Fruit fly (Drosophila melanogaster) whole organism, prepupa: ENCODE results near the gene CG17078.

Source experiments
- Blimp-1 ChIP-seq: fragments of 200-800 bp; sonication (Bioruptor generic); optimal IDR thresholded peaks from 3 replicates; lab custom pipeline; 2017; ENCODE audit warnings: missing biosample characterization, missing genetic modification characterization, mild to moderate bottlenecking, moderate library complexity, missing genetic modification reagents
- CG10631 ChIP-seq: fragments of 200-800 bp; sonication (Bioruptor generic); optimal IDR thresholded peaks from 2 replicates; lab custom pipeline; 2016; ENCODE audit warnings: missing biosample characterization, missing genetic modification characterization
- CG15336 ChIP-seq: fragments of 200-800 bp; sonication (Bioruptor generic); IDR thresholded peaks from 2 replicates; pipeline ENCODE4 v1.3.6; 2022; ENCODE audit warnings: missing biosample characterization, missing genetic modification characterization
- CG1621 ChIP-seq: fragments of 200-800 bp; sonication (Bioruptor generic); optimal IDR thresholded peaks from 3 replicates; lab custom pipeline; 2018; ENCODE audit warnings: missing biosample characterization, mild to moderate bottlenecking, missing genetic modification characterization
- CG3032 ChIP-seq: fragments of 200-800 bp; optimal IDR thresholded peaks from 2 replicates; lab custom pipeline; 2019; ENCODE audit warnings: missing biosample characterization, mild to moderate bottlenecking, missing genetic modification characterization, moderate library complexity
- CG31627 ChIP-seq: fragments of 200-800 bp; sonication (Bioruptor generic); optimal IDR thresholded peaks from 3 replicates; lab custom pipeline; 2016; ENCODE audit warnings: missing biosample characterization, missing genetic modification characterization
- CG34406 ChIP-seq: fragments of 200-800 bp; sonication (Bioruptor generic); optimal IDR thresholded peaks from 3 replicates; lab custom pipeline; 2016; ENCODE audit warnings: missing biosample characterization, missing genetic modification characterization
- CG3919 ChIP-seq: fragments of 200-800 bp; sonication (Bioruptor generic); optimal IDR thresholded peaks from 3 replicates; lab custom pipeline; 2016; ENCODE audit warnings: missing biosample characterization, missing genetic modification characterization
- CG4318 ChIP-seq: fragments of 200-800 bp; sonication (Bioruptor generic); optimal IDR thresholded peaks from 3 replicates; lab custom pipeline; 2017; ENCODE audit warnings: missing biosample characterization, mild to moderate bottlenecking, missing genetic modification characterization
- CG7368 ChIP-seq: fragments of 200-800 bp; sonication (Bioruptor generic); optimal IDR thresholded peaks from 3 replicates; lab custom pipeline; 2016; ENCODE audit warnings: missing biosample characterization, missing genetic modification characterization
- CG8632 ChIP-seq: fragments of 200-800 bp; sonication (Bioruptor generic); optimal IDR thresholded peaks from 3 replicates; lab custom pipeline; 2016; ENCODE audit warnings: missing biosample characterization, missing genetic modification characterization
- CG9139 ChIP-seq: fragments of 200-800 bp; sonication (Bioruptor generic); optimal IDR thresholded peaks from 3 replicates; lab custom pipeline; 2017; ENCODE audit warnings: missing biosample characterization, mild to moderate bottlenecking, missing genetic modification characterization
- Eip93F ChIP-seq: fragments of 200-800 bp; sonication (Bioruptor generic); optimal IDR thresholded peaks from 2 replicates; lab custom pipeline; 2016; ENCODE audit warnings: missing biosample characterization, mild to moderate bottlenecking, missing genetic modification characterization
- Ets21C ChIP-seq: fragments of 200-800 bp; sonication (Bioruptor generic); optimal IDR thresholded peaks from 3 replicates; lab custom pipeline; 2016; ENCODE audit warnings: missing biosample characterization, missing genetic modification characterization
- Gug ChIP-seq: fragments of 200-800 bp; sonication (Bioruptor generic); IDR thresholded peaks from 2 replicates; pipeline ENCODE4 v1.3.6; 2022; ENCODE audit warnings: missing biosample characterization, missing genetic modification characterization
- Hr38 ChIP-seq: sonication (Bioruptor generic); optimal IDR thresholded peaks from 2 replicates; lab custom pipeline; 2016; ENCODE audit warnings: missing biosample characterization, missing genetic modification characterization
- Hr39 ChIP-seq: fragments of 200-800 bp; sonication (Bioruptor generic); optimal IDR thresholded peaks from 2 replicates; lab custom pipeline; 2016; ENCODE audit warnings: missing biosample characterization, missing genetic modification characterization
- Hr4 ChIP-seq: fragments of 200-800 bp; sonication (Bioruptor generic); optimal IDR thresholded peaks from 3 replicates; lab custom pipeline; 2016; ENCODE audit warnings: missing biosample characterization, missing genetic modification characterization
- Lpt ChIP-seq: fragments of 200-800 bp; sonication (Bioruptor generic); optimal IDR thresholded peaks from 3 replicates; lab custom pipeline; 2016; ENCODE audit warnings: missing biosample characterization, missing genetic modification characterization
- Met ChIP-seq: fragments of 200-800 bp; sonication (Bioruptor generic); optimal IDR thresholded peaks from 3 replicates; lab custom pipeline; 2016; ENCODE audit warnings: missing biosample characterization, missing genetic modification characterization
- OdsH ChIP-seq: fragments of 200-800 bp; sonication (Bioruptor generic); optimal IDR thresholded peaks from 3 replicates; lab custom pipeline; 2016; ENCODE audit warnings: missing biosample characterization, missing genetic modification characterization
- Smox ChIP-seq: fragments of 200-800 bp; sonication (Bioruptor generic); optimal IDR thresholded peaks from 3 replicates; lab custom pipeline; 2016; ENCODE audit warnings: missing biosample characterization, missing genetic modification characterization
- Sox102F ChIP-seq: fragments of 200-800 bp; sonication (Bioruptor generic); optimal IDR thresholded peaks from 2 replicates; lab custom pipeline; 2016; ENCODE audit warnings: missing biosample characterization, mild to moderate bottlenecking, missing genetic modification characterization
- Sox14 ChIP-seq: fragments of 200-800 bp; sonication (Bioruptor generic); optimal IDR thresholded peaks from 3 replicates; lab custom pipeline; 2016; ENCODE audit warnings: missing biosample characterization, missing genetic modification characterization
- Sox15 ChIP-seq: fragments of 200-800 bp; sonication (Bioruptor generic); optimal IDR thresholded peaks from 3 replicates; lab custom pipeline; 2016; ENCODE audit warnings: missing biosample characterization, missing genetic modification characterization
- achi ChIP-seq: fragments of 200-800 bp; sonication (Bioruptor generic); optimal IDR thresholded peaks from 3 replicates; lab custom pipeline; 2016; ENCODE audit warnings: missing biosample characterization, missing genetic modification characterization
- eg ChIP-seq: fragments of 200-800 bp; sonication (Bioruptor generic); IDR thresholded peaks from 3 replicates; pipeline ENCODE4 v1.3.6; 2022; ENCODE audit warnings: missing biosample characterization, missing genetic modification characterization
- esn ChIP-seq: fragments of 200-800 bp; sonication (Bioruptor generic); optimal IDR thresholded peaks from 2 replicates; lab custom pipeline; 2016; ENCODE audit warnings: missing biosample characterization, mild to moderate bottlenecking, missing genetic modification characterization, moderate library complexity
- fd85E ChIP-seq: fragments of 200-800 bp; sonication (Bioruptor generic); optimal IDR thresholded peaks from 3 replicates; lab custom pipeline; 2016; ENCODE audit warnings: missing biosample characterization, missing genetic modification characterization
- fkh ChIP-seq: fragments of 200-800 bp; sonication (Bioruptor generic); optimal IDR thresholded peaks from 3 replicates; lab custom pipeline; 2017; ENCODE audit warnings: missing biosample characterization, mild to moderate bottlenecking, missing genetic modification characterization, moderate library complexity
- pdm3 ChIP-seq: fragments of 200-800 bp; sonication (Bioruptor generic); optimal IDR thresholded peaks from 3 replicates; lab custom pipeline; 2016; ENCODE audit warnings: missing biosample characterization, missing genetic modification characterization
- salr ChIP-seq, 2 experiments: fragments of 200-800 bp; sonication (Bioruptor generic); optimal IDR thresholded peaks; 3 replicates each; lab custom pipeline; 2016 to 2018; ENCODE audit warnings: missing biosample characterization in 2 of 2, missing genetic modification characterization in 2 of 2, mild to moderate bottlenecking in 1 of 2
- spab ChIP-seq: fragments of 200-800 bp; sonication (Bioruptor generic); optimal IDR thresholded peaks from 2 replicates; lab custom pipeline; 2017; ENCODE audit warnings: missing biosample characterization, mild to moderate bottlenecking, missing genetic modification characterization, missing genetic modification reagents
- ss ChIP-seq, 2 experiments: fragments of 200-800 bp; sonication (Bioruptor generic); optimal IDR thresholded peaks; 2 replicates in 1 of 2; 3 replicates in 1 of 2; lab custom pipeline; 2017 to 2018; ENCODE audit warnings: mild to moderate bottlenecking in 2 of 2, missing biosample characterization in 2 of 2, missing genetic modification characterization in 2 of 2, moderate library complexity in 1 of 2
- vri ChIP-seq: fragments of 200-800 bp; sonication (Bioruptor generic); optimal IDR thresholded peaks from 3 replicates; lab custom pipeline; 2016; ENCODE audit warnings: missing biosample characterization, mild to moderate bottlenecking, missing genetic modification characterization

CG17078 gene

dm6 chr2L:243123-243522 lies 34.9 kb downstream of the CG17078 start:
- TF ChIP-seq CG1621 (tag; lab: Kevin White, UChicago), result no peak
- TF ChIP-seq CG7368 (GFP tag; lab: Kevin White, UChicago), result no peak
- TF ChIP-seq CG31627, result no peak
- TF ChIP-seq CG4318 (GFP tag; lab: Kevin White, UChicago), result no peak
- TF ChIP-seq Lpt (GFP tag; lab: Kevin White, UChicago), result no peak
- no peak for TF ChIP-seq Hr39 (GFP tag; lab: Kevin White, UChicago)
- no peak for TF ChIP-seq CG9139
- TF ChIP-seq pdm3 (GFP tag; lab: Kevin White, UChicago), result no peak
- TF ChIP-seq OdsH (GFP tag; lab: Kevin White, UChicago), result no peak
- no peak for TF ChIP-seq vri (GFP tag; lab: Kevin White, UChicago)
- no peak for TF ChIP-seq fd85E (GFP tag; lab: Kevin White, UChicago)
- no peak for TF ChIP-seq Sox15
- no peak for TF ChIP-seq Hr4 (GFP tag; lab: Kevin White, UChicago)

- TF ChIP-seq esn (GFP tag; lab: Kevin White, UChicago) (no peak), Gug (no peak), Sox102F (GFP tag; lab: Kevin White, UChicago) (no peak), CG3919 (no peak), Eip93F (GFP tag; lab: Kevin White, UChicago) (no peak)
- TF ChIP-seq, all 60 proteins: peak for 0
These were observed 36.6 kb downstream of the CG17078 start for dm6 chr2L:241415-241814.

dm6 chr2L:240176-240769 lies 37.8 kb downstream of the CG17078 start:
- no peak for TF ChIP-seq Ets21C (GFP tag; lab: Kevin White, UChicago)
- no peak for TF ChIP-seq eg (GFP tag; lab: Robert Waterston, UW)
- no peak for TF ChIP-seq CG4318 (GFP tag; lab: Kevin White, UChicago)
- no peak for TF ChIP-seq achi (GFP tag; lab: Kevin White, UChicago)
- TF ChIP-seq CG1621 (tag; lab: Kevin White, UChicago), result no peak
- no peak for TF ChIP-seq CG15336 (GFP tag; lab: Robert Waterston, UW)
- no peak for TF ChIP-seq Smox
- TF ChIP-seq OdsH (GFP tag; lab: Kevin White, UChicago), result no peak
- TF ChIP-seq Blimp-1 (GFP tag; lab: Kevin White, UChicago), result no peak
- TF ChIP-seq salr (GFP tag; optimal IDR thresholded peaks at IDR 0.05; lab: Kevin White, UChicago), result no peak

dm6 chr2L:232187-232586 lies 45.8 kb downstream of the CG17078 start, which contains the start of gene CG13693:
Gene CG13693 (plus strand): TSS chr2L:232487.
- TF ChIP-seq CG8632 (GFP tag; lab: Kevin White, UChicago) (no peak), fkh (GFP tag; lab: Kevin White, UChicago) (no peak), Sox14 (no peak), eg (GFP tag; lab: Robert Waterston, UW) (no peak), CG34406 (GFP tag; lab: Kevin White, UChicago) (no peak), CG1621 (tag; lab: Kevin White, UChicago) (no peak), CG10631 (GFP tag; lab: Kevin White, UChicago) (no peak), Gug (no peak), CG3032 (tag; lab: Kevin White, UChicago) (no peak), Hr38 (GFP tag; lab: Kevin White, UChicago) (no peak), Met (no peak), spab (no peak), ss (GFP tag; optimal IDR thresholded peaks at IDR 0.05; lab: Kevin White, UChicago) (no peak)
